Worm (Caenorhabditis elegans) whole organism, midembryonic: ENCODE data around the gene ifta-1.

Source experiments
- cog-1 ChIP-seq: sonication (generic microtip); optimal IDR thresholded peaks from 2 replicates; lab custom pipeline; 2016; ENCODE audit warnings: missing genetic modification characterization, missing compliant biosample characterization
- flt-1 ChIP-seq: fragments of 200-800 bp; sonication (Bioruptor generic); IDR thresholded peaks from 2 replicates; pipeline ENCODE4 v1.3.6; 2022; ENCODE audit warnings: missing genetic modification characterization, missing compliant biosample characterization
- klf-2 ChIP-seq: fragments of 200-800 bp; sonication (Bioruptor generic); conservative IDR thresholded peaks from 2 replicates; pipeline ENCODE4 v1.3.6; 2022; ENCODE audit warnings: missing genetic modification reagents, missing genetic modification characterization, missing compliant biosample characterization
- med-1 ChIP-seq: sonication (generic microtip); optimal IDR thresholded peaks from 2 replicates; lab custom pipeline; 2017; ENCODE audit warnings: missing genetic modification characterization, mild to moderate bottlenecking, missing compliant biosample characterization, antibody characterized with exemption, missing genetic modification reagents; ENCODE audit not compliant: insufficient read depth
- ref-1 ChIP-seq: fragments of 200-800 bp; sonication (Bioruptor generic); conservative IDR thresholded peaks from 2 replicates; pipeline ENCODE4 v1.3.6; 2022; ENCODE audit warnings: missing genetic modification reagents, missing genetic modification characterization, missing compliant biosample characterization
- tab-1 ChIP-seq: fragments of 200-800 bp; sonication (Bioruptor generic); IDR thresholded peaks from 2 replicates; pipeline ENCODE4 v1.3.6; 2022; ENCODE audit warnings: missing genetic modification characterization, missing compliant biosample characterization
- ztf-23 ChIP-seq: fragments of 200-800 bp; sonication (Bioruptor generic); IDR thresholded peaks from 2 replicates; pipeline ENCODE4 v1.3.6; 2022; ENCODE audit warnings: missing genetic modification reagents, missing genetic modification characterization, missing compliant biosample characterization
- ztf-29 ChIP-seq: fragments of 200-800 bp; sonication (Bioruptor generic); IDR thresholded peaks from 2 replicates; pipeline ENCODE4 v1.3.6; 2022; ENCODE audit warnings: missing genetic modification reagents, missing genetic modification characterization, missing compliant biosample characterization

DNA sequence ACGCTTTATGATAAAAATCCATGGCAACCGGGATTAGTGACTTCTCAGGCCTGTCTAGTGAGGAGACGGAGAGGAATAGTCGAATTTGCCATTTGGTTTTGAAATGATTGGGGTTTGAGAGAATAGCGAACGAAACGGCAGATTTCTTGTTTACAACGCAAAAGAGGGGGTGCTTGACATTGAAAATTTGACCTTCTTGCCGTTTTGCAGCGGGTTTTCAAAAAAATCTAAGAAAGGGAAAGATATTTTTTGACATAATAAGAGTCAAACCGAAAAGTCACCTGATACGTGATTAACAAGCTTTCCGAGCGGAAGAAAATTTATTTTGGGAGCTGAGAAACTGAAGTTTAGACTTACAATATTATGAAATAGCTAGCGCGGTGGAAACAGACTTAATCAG lies 34.7 kb downstream of the ifta-1 start:
- TF ChIP-seq ref-1 (GFP tag; lab: Robert Waterston, UW) (no peak), flt-1 (no peak), med-1 (no peak), ztf-29 (no peak), tab-1 (no peak), ztf-23 (GFP tag; lab: Robert Waterston, UW) (no peak), klf-2 (GFP tag; lab: Robert Waterston, UW) (no peak), cog-1 (tag; lab: Kevin White, UChicago) (no peak)
